Fruit fly (Drosophila melanogaster) Kc167 (cell line): ENCODE measurements around the gene smg.

Source experiments
- Myc ChIP-seq: fragments of >200 bp; optimal IDR thresholded peaks from 2 replicates; lab custom pipeline; 2017; ENCODE audit warnings: missing external identifiers
- Sin3A ChIP-seq: fragments of >200 bp; optimal IDR thresholded peaks from 2 replicates; lab custom pipeline; 2018; ENCODE audit warnings: missing external identifiers
- h ChIP-seq: fragments of >200 bp; optimal IDR thresholded peaks from 3 replicates; lab custom pipeline; 2018; ENCODE audit warnings: missing external identifiers
- insv ChIP-seq: fragments of >200 bp; optimal IDR thresholded peaks from 3 replicates; lab custom pipeline; 2018; ENCODE audit warnings: missing external identifiers
- psq ChIP-seq: fragments of >200 bp; optimal IDR thresholded peaks from 2 replicates; lab custom pipeline; 2017; ENCODE audit warnings: missing external identifiers
- ttk ChIP-seq: sonication (Bioruptor generic); optimal IDR thresholded peaks from 2 replicates; lab custom pipeline; 2017; ENCODE audit warnings: missing external identifiers

DNA sequence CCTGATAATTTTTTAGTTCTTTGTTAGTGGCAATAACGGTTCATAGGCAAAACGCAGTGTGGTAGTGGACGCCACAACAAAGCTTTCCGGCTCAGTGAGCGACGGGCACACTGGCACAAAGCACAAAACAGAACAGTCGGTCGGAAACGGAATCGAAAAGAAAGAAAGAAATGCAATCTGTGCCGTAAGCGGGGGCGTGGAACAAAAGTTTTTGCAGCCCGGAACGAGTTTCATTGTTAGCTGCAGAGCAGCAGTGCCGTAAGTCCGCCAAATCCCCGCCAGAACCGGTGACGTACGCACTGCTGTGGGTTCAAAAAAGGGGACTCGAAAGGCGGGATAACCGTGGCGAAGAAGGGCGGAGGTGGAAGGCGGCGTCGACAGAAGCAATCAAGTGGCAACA is 29.4 kb downstream of the smg start, which contains the start of gene CG5026:
- no peak for TF ChIP-seq h (lab: Kevin White, UChicago)
- no peak for TF ChIP-seq insv (lab: Kevin White, UChicago)
- no peak for TF ChIP-seq ttk (lab: Kevin White, UChicago)
- TF ChIP-seq psq (lab: Kevin White, UChicago): no peak
- TF ChIP-seq Myc: no peak
- no peak for TF ChIP-seq Sin3A (lab: Kevin White, UChicago)
